Worm (Caenorhabditis elegans) whole organism, midembryonic: ENCODE results near the gene K09C4.10.

Experiments used
- T22C8.4 ChIP-seq: fragments of 200-800 bp; sonication (Bioruptor generic); IDR thresholded peaks from 2 replicates; pipeline ENCODE4 v1.3.6; 2022; ENCODE audit warnings: missing genetic modification characterization, missing compliant biosample characterization
- flt-1 ChIP-seq: fragments of 200-800 bp; sonication (Bioruptor generic); IDR thresholded peaks from 2 replicates; pipeline ENCODE4 v1.3.6; 2022; ENCODE audit warnings: missing genetic modification characterization, missing compliant biosample characterization
- klf-2 ChIP-seq: fragments of 200-800 bp; sonication (Bioruptor generic); conservative IDR thresholded peaks from 2 replicates; pipeline ENCODE4 v1.3.6; 2022; ENCODE audit warnings: missing genetic modification reagents, missing genetic modification characterization, missing compliant biosample characterization
- med-1 ChIP-seq: sonication (generic microtip); optimal IDR thresholded peaks from 2 replicates; lab custom pipeline; 2017; ENCODE audit warnings: missing genetic modification characterization, mild to moderate bottlenecking, missing compliant biosample characterization, antibody characterized with exemption, missing genetic modification reagents; ENCODE audit not compliant: insufficient read depth
- ref-1 ChIP-seq: fragments of 200-800 bp; sonication (Bioruptor generic); conservative IDR thresholded peaks from 2 replicates; pipeline ENCODE4 v1.3.6; 2022; ENCODE audit warnings: missing genetic modification reagents, missing genetic modification characterization, missing compliant biosample characterization
- tab-1 ChIP-seq: fragments of 200-800 bp; sonication (Bioruptor generic); IDR thresholded peaks from 2 replicates; pipeline ENCODE4 v1.3.6; 2022; ENCODE audit warnings: missing genetic modification characterization, missing compliant biosample characterization
- ztf-23 ChIP-seq: fragments of 200-800 bp; sonication (Bioruptor generic); IDR thresholded peaks from 2 replicates; pipeline ENCODE4 v1.3.6; 2022; ENCODE audit warnings: missing genetic modification reagents, missing genetic modification characterization, missing compliant biosample characterization

DNA sequence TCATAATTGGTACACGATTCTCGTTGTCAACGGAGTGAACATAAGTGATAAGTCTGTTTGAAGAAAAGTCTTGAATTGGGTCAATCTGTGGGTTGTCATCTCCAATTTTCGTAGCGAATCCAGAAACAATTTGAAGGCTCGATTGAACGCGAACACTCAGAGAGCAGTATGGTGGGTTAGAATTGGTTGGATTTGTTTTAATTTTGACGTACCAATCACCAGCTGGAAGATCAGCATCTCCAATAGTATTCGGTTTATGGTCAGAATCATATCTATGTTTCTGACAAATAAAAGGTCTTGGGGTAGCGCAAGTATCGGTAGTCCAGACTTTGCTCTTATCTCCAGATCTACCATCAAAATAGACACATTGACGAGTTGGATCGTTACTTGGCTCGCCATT is 49.5 kb downstream of the K09C4.10 start:
- TF ChIP-seq klf-2 (GFP tag; lab: Robert Waterston, UW) (no peak), flt-1 (GFP tag; lab: Robert Waterston, UW) (no peak), tab-1 (no peak), ztf-23 (GFP tag; lab: Robert Waterston, UW) (no peak), med-1 (no peak), ref-1 (GFP tag; lab: Robert Waterston, UW) (no peak), T22C8.4 (GFP tag; lab: Robert Waterston, UW) (no peak)
